Worm (Caenorhabditis elegans): ENCODE results near the gene grl-14.

ce11 chrV:20813646-20814045 lies 11.7 kb upstream of the grl-14 start:
- TF ChIP-seq ztf-23 (GFP tag; IDR thresholded peaks at IDR 0.05) (no peak), flt-1 (GFP tag; IDR thresholded peaks at IDR 0.05) (no peak), T22C8.4 (GFP tag; IDR thresholded peaks at IDR 0.05) (no peak), tab-1 (GFP tag; IDR thresholded peaks at IDR 0.05) (no peak), ref-1 (GFP tag; conservative IDR thresholded peaks at IDR 0.05) (no peak), med-1 (GFP tag; optimal IDR thresholded peaks at IDR 0.05; ENCODE audit: insufficient read depth) (no peak), klf-2 (GFP tag; conservative IDR thresholded peaks at IDR 0.05) (no peak)
